Worm (Caenorhabditis elegans) whole organism, L4/young adult: ENCODE results near the gene cha-1.

Source experiments
- W03F9.2 ChIP-seq: fragments of 150-350 bp; optimal IDR thresholded peaks from 2 replicates; lab custom pipeline; 2014; ENCODE audit warnings: missing biosample characterization, missing genetic modification characterization
- dao-5 ChIP-seq: sonication (generic microtip); optimal IDR thresholded peaks from 2 replicates; lab custom pipeline; 2016; ENCODE audit warnings: missing genotype, missing genetic modification characterization, moderate library complexity, missing compliant biosample characterization
- him-1 ChIP-seq: sonication (generic microtip); optimal IDR thresholded peaks from 2 replicates; lab custom pipeline; 2016; ENCODE audit warnings: missing genotype, missing genetic modification reagents, missing genetic modification characterization, missing compliant biosample characterization

Gene cha-1

ce11 chrIV:3621805-3622355 is 2.6 kb downstream of the cha-1 start:
- TF ChIP-seq dao-5 (tag; lab: Kevin White, UChicago), result no peak

- TF ChIP-seq dao-5 (tag; lab: Kevin White, UChicago) (no peak), W03F9.2 (tag; lab: Kevin White, UChicago) (no peak), him-1 (no peak)
Observed at ce11 chrIV:3618719-3619118, 5.8 kb downstream of the cha-1 start.

ce11 chrIV:3613022-3613605 is 11.4 kb downstream of the cha-1 start, which contains the start of gene ltah-1.2:
ltah-1.2 (minus strand) TSS chrIV:3613072.
- TF ChIP-seq W03F9.2 (tag; lab: Kevin White, UChicago) (no peak), dao-5 (tag; lab: Kevin White, UChicago) (no peak)

- no peak for TF ChIP-seq W03F9.2 (tag; lab: Kevin White, UChicago)
- TF ChIP-seq him-1, result no peak
- no peak for TF ChIP-seq dao-5 (tag; lab: Kevin White, UChicago)
Observed at ce11 chrIV:3611845-3612244, 12.7 kb downstream of the cha-1 start.

DNA sequence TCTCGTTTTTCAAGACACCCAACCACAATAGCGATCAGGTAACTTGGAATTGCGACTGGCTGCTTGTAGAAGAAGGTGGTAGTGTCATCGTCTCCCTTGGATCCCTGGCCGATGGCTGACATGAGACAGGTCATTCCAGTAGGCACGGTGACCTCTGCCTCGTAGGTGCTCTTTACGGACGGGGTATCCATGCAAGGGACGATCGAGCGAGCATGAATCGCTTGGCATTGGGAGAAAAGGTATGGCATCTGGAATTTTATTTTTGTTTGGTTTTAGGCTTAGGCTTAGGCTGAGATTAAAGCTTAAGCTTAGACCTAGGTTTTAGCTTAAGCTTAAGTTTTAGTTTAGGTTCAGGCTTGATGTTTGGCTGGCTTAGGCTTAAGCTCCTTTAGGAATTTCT is 13.5 kb downstream of the cha-1 start:
- TF ChIP-seq dao-5 (tag; lab: Kevin White, UChicago), result no peak
- TF ChIP-seq him-1, result no peak
- TF ChIP-seq W03F9.2 (tag; lab: Kevin White, UChicago), result no peak

DNA sequence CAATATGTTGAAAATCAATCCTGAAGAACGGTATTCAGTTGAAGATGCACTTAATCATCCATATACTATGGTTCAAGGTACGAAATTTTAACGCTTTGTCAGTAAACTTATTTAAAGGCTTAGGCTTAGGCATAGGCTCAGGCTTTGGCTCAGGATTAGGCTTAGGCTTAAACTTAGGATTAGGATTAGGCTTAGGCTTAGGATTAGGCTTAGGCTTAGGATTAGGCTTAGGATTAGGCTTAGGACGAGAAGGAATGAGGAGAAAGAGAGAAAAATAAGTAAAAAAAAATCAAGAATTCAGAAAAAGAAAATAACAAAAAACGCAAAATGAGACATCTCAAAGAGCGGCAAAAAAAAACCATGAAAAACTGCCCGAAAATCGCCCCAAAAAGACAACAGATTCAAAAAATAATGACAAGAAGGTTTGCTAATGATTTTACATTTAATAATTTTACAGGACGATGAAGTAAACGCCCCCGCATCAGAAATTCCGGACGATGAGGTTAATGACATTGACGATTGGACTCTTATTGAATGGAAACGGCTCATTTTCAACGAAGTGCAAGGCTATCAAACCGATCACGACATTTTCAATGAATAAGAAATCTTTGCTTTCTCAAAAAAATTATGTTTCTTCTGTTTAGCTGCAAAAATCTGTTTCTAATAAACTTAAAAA is 15.8 kb downstream of the cha-1 start:
- no peak for TF ChIP-seq him-1
- TF ChIP-seq dao-5 (tag; lab: Kevin White, UChicago), result no peak
- no peak for TF ChIP-seq W03F9.2 (tag; lab: Kevin White, UChicago)

DNA sequence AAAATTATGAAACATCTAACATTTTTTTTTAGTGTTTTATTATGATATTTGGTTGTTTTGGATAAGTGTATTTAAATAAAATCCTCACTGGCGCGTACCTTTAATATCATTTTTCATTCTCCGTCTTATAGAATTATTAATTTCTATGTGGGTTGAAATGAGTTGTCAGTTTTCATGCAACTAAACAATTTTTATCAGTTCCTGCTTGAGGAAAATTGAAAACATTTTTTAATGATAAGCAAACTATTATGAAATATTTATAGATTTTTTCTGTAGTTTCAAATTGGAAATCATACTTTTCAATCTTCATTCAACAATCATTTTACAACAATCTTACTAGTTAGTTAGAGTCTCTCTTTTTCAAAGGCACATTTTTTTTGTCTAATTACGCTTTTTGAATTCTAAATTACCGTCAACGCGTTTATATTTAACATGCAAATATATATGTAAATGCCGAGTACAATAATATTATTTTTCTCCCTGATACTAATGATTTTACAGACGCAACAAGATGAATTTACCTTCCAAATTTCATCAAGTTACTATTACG is 18.1 kb downstream of the cha-1 start, which contains the start of the genes Y37E11B.10 and kgb-2:
Gene Y37E11B.10 (minus strand): TSS at position 182 of the 550 bp plus-strand sequence.
Gene kgb-2 (plus strand): TSS at position 500 of the 550 bp plus-strand sequence.
- TF ChIP-seq dao-5 (tag; lab: Kevin White, UChicago), result no peak
- no peak for TF ChIP-seq W03F9.2 (tag; lab: Kevin White, UChicago)
- no peak for TF ChIP-seq him-1

DNA sequence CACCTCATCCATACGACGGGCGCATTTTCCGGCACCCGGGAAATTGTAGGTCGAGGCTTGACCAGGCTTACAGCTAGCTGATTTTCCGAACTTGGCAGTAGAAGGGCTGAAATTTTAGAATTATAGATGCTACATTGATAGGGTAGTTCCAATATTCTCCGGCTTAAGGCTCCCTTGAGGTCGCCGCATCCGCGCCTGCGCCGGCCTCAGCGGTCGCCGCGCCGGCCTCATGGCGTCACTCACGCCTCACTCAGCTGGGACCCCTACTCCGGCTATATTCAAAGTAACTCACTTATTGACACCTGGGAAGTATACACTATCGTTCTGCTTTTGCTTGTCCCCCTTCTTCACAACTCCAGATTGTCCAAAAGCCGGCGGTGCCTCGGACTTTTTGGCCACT is 20.4 kb downstream of the cha-1 start:
- TF ChIP-seq W03F9.2 (tag; lab: Kevin White, UChicago) (no peak), him-1 (no peak), dao-5 (tag; lab: Kevin White, UChicago) (no peak)

ce11 chrIV:3601846-3602245 is 22.7 kb downstream of the cha-1 start:
- TF ChIP-seq him-1, result no peak
- TF ChIP-seq dao-5 (tag; lab: Kevin White, UChicago), result no peak
- TF ChIP-seq W03F9.2 (tag; lab: Kevin White, UChicago), result no peak

- TF ChIP-seq him-1, result no peak
- TF ChIP-seq dao-5 (tag; lab: Kevin White, UChicago), result no peak
- no peak for TF ChIP-seq W03F9.2 (tag; lab: Kevin White, UChicago)
Observed at ce11 chrIV:3599958-3600357, 24.5 kb downstream of the cha-1 start, which contains the start of gene Y37E11B.7. Y37E11B.7 (minus strand) TSS chrIV:3600164.

- TF ChIP-seq dao-5 (tag; lab: Kevin White, UChicago) (no peak), W03F9.2 (tag; lab: Kevin White, UChicago) (no peak), him-1 (no peak)
Observed at ce11 chrIV:3599126-3599525, 25.4 kb downstream of the cha-1 start, which contains the start of gene Y37E11B.6. Y37E11B.6 (minus strand) TSS chrIV:3599306.

- no peak for TF ChIP-seq W03F9.2 (tag; lab: Kevin White, UChicago)
- no peak for TF ChIP-seq dao-5 (tag; lab: Kevin White, UChicago)
- no peak for TF ChIP-seq him-1
Observed at ce11 chrIV:3598452-3598851, 26.0 kb downstream of the cha-1 start, which contains the start of gene Y37E11B.5. Y37E11B.5 (minus strand) TSS chrIV:3598552.

DNA sequence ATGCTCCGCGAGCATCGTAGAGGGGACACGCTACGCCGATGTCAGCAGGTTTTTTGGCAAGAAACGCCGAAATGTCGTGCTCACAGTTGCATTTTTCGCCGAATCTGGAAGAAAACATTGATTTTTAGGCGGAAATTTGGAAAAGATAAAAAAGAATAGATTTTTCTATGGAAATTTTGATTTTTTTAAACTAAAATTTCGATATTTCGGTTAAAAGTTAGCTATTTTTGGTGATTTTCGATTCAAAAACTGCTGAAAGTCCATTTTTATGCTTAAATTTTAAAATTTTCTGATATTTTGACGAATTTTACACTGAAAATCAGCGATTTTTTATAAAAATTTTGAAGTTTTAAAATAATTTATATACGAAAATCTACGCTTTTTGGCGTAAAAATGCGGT is 27.1 kb downstream of the cha-1 start:
- no peak for TF ChIP-seq him-1
- TF ChIP-seq dao-5 (tag; lab: Kevin White, UChicago), result no peak
- no peak for TF ChIP-seq W03F9.2 (tag; lab: Kevin White, UChicago)

DNA sequence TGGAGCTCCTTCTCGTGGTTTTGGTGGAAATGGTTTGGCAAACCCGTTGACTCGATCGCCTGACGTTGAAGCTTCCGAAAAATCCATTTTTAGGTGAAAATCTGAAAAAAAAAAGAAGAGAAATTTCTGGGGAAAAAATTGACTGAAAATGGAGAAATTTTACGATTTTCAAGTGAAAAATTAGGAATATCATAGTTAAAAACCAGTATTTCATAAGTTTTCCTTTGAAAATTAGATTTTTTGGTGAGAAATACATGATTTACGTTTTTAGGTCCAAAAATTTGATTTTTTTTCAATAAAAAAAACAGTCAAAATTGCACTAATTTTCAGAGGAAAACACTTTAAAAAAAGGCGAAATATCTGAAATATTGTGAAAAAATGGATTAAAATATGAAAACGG is 31.0 kb downstream of the cha-1 start, which contains the start of gene taf-2:
Gene taf-2 (minus strand): TSS at position 101 of the 400 bp plus-strand sequence.
- no peak for TF ChIP-seq W03F9.2 (tag; lab: Kevin White, UChicago)
